Worm (Caenorhabditis elegans) whole organism, L3 larva: ENCODE measurements around the gene srt-47.

Experiments
- R02D3.7 ChIP-seq: fragments of 150-350 bp; optimal IDR thresholded peaks from 2 replicates; lab custom pipeline; 2014; ENCODE audit warnings: missing biosample characterization, missing genetic modification characterization
- ZK546.5 ChIP-seq: sonication (generic microtip); optimal IDR thresholded peaks from 2 replicates; lab custom pipeline; 2017; ENCODE audit warnings: missing biosample characterization, missing genetic modification characterization
- aly-2 ChIP-seq: fragments of 150-350 bp; optimal IDR thresholded peaks from 2 replicates; lab custom pipeline; 2014; ENCODE audit warnings: missing biosample characterization, missing genetic modification characterization
- ama-1 ChIP-seq: fragments of 150-350 bp; optimal IDR thresholded peaks from 2 replicates; lab custom pipeline; 2018
- ceh-16 ChIP-seq: sonication (generic microtip); optimal IDR thresholded peaks from 2 replicates; lab custom pipeline; 2017; ENCODE audit warnings: missing biosample characterization, missing genetic modification characterization
- ceh-28 ChIP-seq: fragments of 150-350 bp; optimal IDR thresholded peaks from 2 replicates; lab custom pipeline; 2014; ENCODE audit warnings: missing biosample characterization, missing genetic modification reagents, missing genetic modification characterization
- ceh-82 ChIP-seq: fragments of 150-350 bp; optimal IDR thresholded peaks from 2 replicates; lab custom pipeline; 2014; ENCODE audit warnings: missing biosample characterization, missing genetic modification characterization
- ceh-9 ChIP-seq: sonication (generic microtip); optimal IDR thresholded peaks from 2 replicates; lab custom pipeline; 2018; ENCODE audit warnings: missing biosample characterization, missing genetic modification characterization
- egl-27 ChIP-seq: sonication (generic microtip); optimal IDR thresholded peaks from 4 replicates; lab custom pipeline; 2017; ENCODE audit warnings: missing biosample characterization, missing genetic modification reagents, missing genetic modification characterization
- egl-5 ChIP-seq: fragments of 150-350 bp; optimal IDR thresholded peaks from 2 replicates; lab custom pipeline; 2017; ENCODE audit warnings: missing biosample characterization, missing genetic modification reagents, missing genetic modification characterization, inconsistent platforms
- elt-1 ChIP-seq: fragments of 150-350 bp; optimal IDR thresholded peaks from 2 replicates; lab custom pipeline; 2014; ENCODE audit warnings: missing biosample characterization, missing genetic modification characterization
- elt-2 ChIP-seq: sonication (generic microtip); optimal IDR thresholded peaks from 2 replicates; lab custom pipeline; 2016; ENCODE audit warnings: missing genetic modification reagents, mild to moderate bottlenecking, missing genetic modification characterization, missing compliant biosample characterization
- eor-1 ChIP-seq, 2 experiments: fragments of 150-350 bp; optimal IDR thresholded peaks; 2 replicates each; lab custom pipeline; 2014 to 2018; ENCODE audit warnings: missing biosample characterization in 2 of 2, missing genetic modification characterization in 2 of 2
- fkh-10 ChIP-seq: sonication (generic microtip); optimal IDR thresholded peaks from 2 replicates; lab custom pipeline; 2017; ENCODE audit warnings: missing biosample characterization, missing genetic modification reagents, missing genetic modification characterization
- fkh-2 ChIP-seq: fragments of 150-350 bp; optimal IDR thresholded peaks from 2 replicates; lab custom pipeline; 2014; ENCODE audit warnings: missing biosample characterization, missing genetic modification reagents, missing genetic modification characterization
- fos-1 ChIP-seq: fragments of 150-350 bp; optimal IDR thresholded peaks from 2 replicates; lab custom pipeline; 2014; ENCODE audit warnings: missing biosample characterization, missing genetic modification characterization
- hmg-11 ChIP-seq: sonication (generic microtip); optimal IDR thresholded peaks from 2 replicates; lab custom pipeline; 2016; ENCODE audit warnings: missing genetic modification characterization, missing compliant biosample characterization
- jun-1 ChIP-seq: fragments of 150-350 bp; optimal IDR thresholded peaks from 2 replicates; lab custom pipeline; 2014; ENCODE audit warnings: missing biosample characterization, missing genetic modification reagents, missing genetic modification characterization
- lin-15B ChIP-seq: fragments of 150-350 bp; optimal IDR thresholded peaks from 2 replicates; lab custom pipeline; 2014; ENCODE audit warnings: missing biosample characterization, missing genetic modification characterization
- lin-39 ChIP-seq: fragments of 150-350 bp; optimal IDR thresholded peaks from 2 replicates; lab custom pipeline; 2018; ENCODE audit warnings: missing biosample characterization, missing genetic modification reagents, missing genetic modification characterization
- lsy-12 ChIP-seq: sonication (generic microtip); optimal IDR thresholded peaks from 2 replicates; lab custom pipeline; 2016; ENCODE audit warnings: mild to moderate bottlenecking, missing genetic modification characterization, missing compliant biosample characterization
- mdl-1 ChIP-seq: fragments of 150-350 bp; optimal IDR thresholded peaks from 2 replicates; lab custom pipeline; 2014; ENCODE audit warnings: missing biosample characterization, missing genetic modification characterization
- mml-1 ChIP-seq: fragments of 150-350 bp; sonication (generic microtip); optimal IDR thresholded peaks from 3 replicates; lab custom pipeline; 2014; ENCODE audit warnings: missing biosample characterization, missing genetic modification characterization
- nfya-1 ChIP-seq: sonication (generic microtip); optimal IDR thresholded peaks from 2 replicates; lab custom pipeline; 2017; ENCODE audit warnings: missing genetic modification characterization, mild to moderate bottlenecking, missing compliant biosample characterization, antibody characterized with exemption, moderate library complexity; ENCODE audit not compliant: insufficient read depth
- nhr-11 ChIP-seq: fragments of 150-350 bp; optimal IDR thresholded peaks from 2 replicates; lab custom pipeline; 2014; ENCODE audit warnings: missing biosample characterization, missing genetic modification characterization
- nhr-12 ChIP-seq: fragments of 150-350 bp; optimal IDR thresholded peaks from 2 replicates; lab custom pipeline; 2014; ENCODE audit warnings: missing biosample characterization, missing genetic modification characterization
- nhr-23 ChIP-seq: fragments of 150-350 bp; optimal IDR thresholded peaks from 2 replicates; lab custom pipeline; 2014; ENCODE audit warnings: missing biosample characterization, missing genetic modification reagents, missing genetic modification characterization
- nhr-237 ChIP-seq: fragments of 150-350 bp; optimal IDR thresholded peaks from 2 replicates; lab custom pipeline; 2014; ENCODE audit warnings: missing biosample characterization, missing genetic modification characterization
- nhr-25 ChIP-seq: sonication (generic microtip); optimal IDR thresholded peaks from 2 replicates; lab custom pipeline; 2017; ENCODE audit warnings: missing biosample characterization, missing genetic modification characterization
- nhr-28 ChIP-seq: fragments of 150-350 bp; optimal IDR thresholded peaks from 2 replicates; lab custom pipeline; 2014; ENCODE audit warnings: missing biosample characterization, missing genetic modification characterization
- nhr-43 ChIP-seq: sonication (generic microtip); optimal IDR thresholded peaks from 2 replicates; lab custom pipeline; 2016; ENCODE audit warnings: mild to moderate bottlenecking, missing genetic modification characterization, missing compliant biosample characterization; ENCODE audit not compliant: poor library complexity, severe bottlenecking
- nhr-67 ChIP-seq: fragments of 150-350 bp; optimal IDR thresholded peaks from 2 replicates; lab custom pipeline; 2014; ENCODE audit warnings: missing biosample characterization, missing genetic modification characterization
- nhr-76 ChIP-seq: fragments of 150-350 bp; sonication (generic microtip); optimal IDR thresholded peaks from 5 replicates; lab custom pipeline; 2014; ENCODE audit warnings: missing biosample characterization, missing genetic modification characterization
- nhr-77 ChIP-seq: fragments of 150-350 bp; optimal IDR thresholded peaks from 2 replicates; lab custom pipeline; 2014; ENCODE audit warnings: missing biosample characterization, missing genetic modification characterization
- pha-4 ChIP-seq: fragments of 150-350 bp; optimal IDR thresholded peaks from 2 replicates; lab custom pipeline; 2014; ENCODE audit warnings: missing biosample characterization, missing genetic modification reagents, missing genetic modification characterization
- pqm-1 ChIP-seq: fragments of 150-350 bp; optimal IDR thresholded peaks from 2 replicates; lab custom pipeline; 2017; ENCODE audit warnings: missing biosample characterization, missing genetic modification characterization, inconsistent platforms
- sea-2 ChIP-seq: fragments of 150-350 bp; sonication (generic microtip); optimal IDR thresholded peaks from 4 replicates; lab custom pipeline; 2014; ENCODE audit warnings: missing biosample characterization, missing genetic modification reagents, missing genetic modification characterization
- skn-1 ChIP-seq: fragments of 150-350 bp; optimal IDR thresholded peaks from 2 replicates; lab custom pipeline; 2014; ENCODE audit warnings: missing biosample characterization, missing genetic modification characterization
- snpc-4 ChIP-seq: fragments of 150-350 bp; optimal IDR thresholded peaks from 2 replicates; lab custom pipeline; 2014; ENCODE audit warnings: missing biosample characterization, missing genetic modification characterization
- tbx-2 ChIP-seq: sonication (generic microtip); optimal IDR thresholded peaks from 2 replicates; lab custom pipeline; 2016; ENCODE audit warnings: mild to moderate bottlenecking, missing genetic modification characterization, missing compliant biosample characterization
- unc-62 ChIP-seq: fragments of 150-350 bp; sonication (generic microtip); optimal IDR thresholded peaks from 4 replicates; lab custom pipeline; 2014; ENCODE audit warnings: missing biosample characterization, missing genetic modification reagents, missing genetic modification characterization
- ztf-11 ChIP-seq: fragments of 150-350 bp; optimal IDR thresholded peaks from 2 replicates; lab custom pipeline; 2014; ENCODE audit warnings: missing biosample characterization, missing genetic modification characterization
- ztf-4 ChIP-seq: fragments of 150-350 bp; optimal IDR thresholded peaks from 2 replicates; lab custom pipeline; 2014; ENCODE audit warnings: missing biosample characterization, missing genetic modification characterization

The srt-47 gene

ce11 chrIV:15041124-15041523 is 12.0 kb downstream of the srt-47 start:
- TF ChIP-seq ZK546.5 (tag; lab: Kevin White, UChicago) (no peak), lin-39 (tag; lab: Kevin White, UChicago) (no peak), nhr-11 (tag; lab: Kevin White, UChicago) (no peak)

ce11 chrIV:15039477-15039876 is 13.7 kb downstream of the srt-47 start, which contains the start of gene hrpu-1:
hrpu-1 (plus strand) TSS chrIV:15039616.
- TF ChIP-seq aly-2 (tag; lab: Kevin White, UChicago): peak; percentile 46
- no peak for TF ChIP-seq elt-1 (tag; lab: Kevin White, UChicago)
- TF ChIP-seq nhr-11 (tag; lab: Kevin White, UChicago): no peak
- TF ChIP-seq ceh-9 (tag; lab: Kevin White, UChicago): no peak
- TF ChIP-seq sea-2 (GFP tag; lab: Kevin White, UChicago): no peak
- TF ChIP-seq egl-27 (tag; lab: Kevin White, UChicago): no peak
- peak; percentile 89 for TF ChIP-seq lin-15B (tag; lab: Kevin White, UChicago)
- TF ChIP-seq nhr-23 (tag; lab: Kevin White, UChicago): peak; percentile 63
- TF ChIP-seq ama-1 (lab: Kevin White, UChicago): peak; percentile 80
- no peak for TF ChIP-seq nhr-12
- no peak for TF ChIP-seq ceh-16
- TF ChIP-seq skn-1: no peak
- TF ChIP-seq pha-4 (tag; lab: Kevin White, UChicago): peak; percentile 87
- TF ChIP-seq nhr-43 (tag; lab: Kevin White, UChicago): peak; percentile 67
- peak; percentile 67 for TF ChIP-seq snpc-4
- peak; percentile 51 for TF ChIP-seq ceh-28 (tag; lab: Kevin White, UChicago)
- no peak for TF ChIP-seq ztf-11 (tag; lab: Kevin White, UChicago)
- peak; percentile 73 for TF ChIP-seq nhr-77 (tag; lab: Kevin White, UChicago)
- no peak for TF ChIP-seq fos-1 (tag; lab: Kevin White, UChicago)
- peak; percentile 56 for TF ChIP-seq R02D3.7 (tag; lab: Kevin White, UChicago)
- TF ChIP-seq nhr-28 (tag; lab: Kevin White, UChicago): no peak
- no peak for TF ChIP-seq nhr-237 (tag; lab: Kevin White, UChicago)
- peak; percentile 79 for TF ChIP-seq jun-1
- TF ChIP-seq egl-5 (tag; lab: Kevin White, UChicago): no peak
- TF ChIP-seq lsy-12 (tag; lab: Kevin White, UChicago): peak; percentile 16
- peak; percentile 42 for TF ChIP-seq elt-2 (tag; lab: Kevin White, UChicago)
- TF ChIP-seq nhr-76: no peak
- peak; percentile 68 for TF ChIP-seq hmg-11 (tag; lab: Kevin White, UChicago)
- TF ChIP-seq mml-1 (tag; lab: Kevin White, UChicago): no peak
- TF ChIP-seq nhr-25 (tag; lab: Kevin White, UChicago): peak; percentile 69
- peak; percentile 90 for TF ChIP-seq nfya-1 (tag; lab: Kevin White, UChicago)
- TF ChIP-seq tbx-2: peak; percentile 44
- peak; percentile 35 for TF ChIP-seq pqm-1 (tag; lab: Kevin White, UChicago)
- TF ChIP-seq fkh-10 (GFP tag; lab: Kevin White, UChicago): peak; percentile 2
- TF ChIP-seq lin-39 (tag; lab: Kevin White, UChicago): peak; percentile 59
- TF ChIP-seq ceh-82 (tag; lab: Kevin White, UChicago): no peak
- TF ChIP-seq mdl-1 (tag; lab: Kevin White, UChicago): no peak
- TF ChIP-seq nhr-67 (tag; lab: Kevin White, UChicago): no peak
- TF ChIP-seq unc-62 (GFP tag; lab: Kevin White, UChicago): no peak
- no peak for TF ChIP-seq fkh-2 (tag; lab: Kevin White, UChicago)
- TF ChIP-seq eor-1 (tag; optimal IDR thresholded peaks at IDR 0.05; lab: Kevin White, UChicago): no peak
- TF ChIP-seq ztf-4 (tag; lab: Kevin White, UChicago): peak; percentile 37
- no peak for TF ChIP-seq ZK546.5 (tag; lab: Kevin White, UChicago)
